Fruit fly (Drosophila melanogaster) whole organism, adult: ENCODE measurements around the gene aru.

Experiments used
- CG12768 ChIP-seq: fragments of 200-800 bp; sonication (Bioruptor generic); optimal IDR thresholded peaks from 2 replicates; lab custom pipeline; 2017; ENCODE audit warnings: missing biosample characterization, missing genetic modification characterization, mild to moderate bottlenecking, moderate library complexity, missing genetic modification reagents
- CG5204 ChIP-seq: fragments of 200-800 bp; sonication (Bioruptor generic); optimal IDR thresholded peaks from 2 replicates; lab custom pipeline; 2016; ENCODE audit warnings: missing biosample characterization, missing genetic modification characterization
- Crg-1 ChIP-seq: fragments of 200-800 bp; sonication (Bioruptor generic); optimal IDR thresholded peaks from 2 replicates; lab custom pipeline; 2016; ENCODE audit warnings: missing biosample characterization, missing genetic modification characterization
- ovo ChIP-seq: fragments of 200-800 bp; sonication (Bioruptor generic); optimal IDR thresholded peaks from 2 replicates; lab custom pipeline; 2016; ENCODE audit warnings: missing biosample characterization, missing genetic modification characterization

DNA sequence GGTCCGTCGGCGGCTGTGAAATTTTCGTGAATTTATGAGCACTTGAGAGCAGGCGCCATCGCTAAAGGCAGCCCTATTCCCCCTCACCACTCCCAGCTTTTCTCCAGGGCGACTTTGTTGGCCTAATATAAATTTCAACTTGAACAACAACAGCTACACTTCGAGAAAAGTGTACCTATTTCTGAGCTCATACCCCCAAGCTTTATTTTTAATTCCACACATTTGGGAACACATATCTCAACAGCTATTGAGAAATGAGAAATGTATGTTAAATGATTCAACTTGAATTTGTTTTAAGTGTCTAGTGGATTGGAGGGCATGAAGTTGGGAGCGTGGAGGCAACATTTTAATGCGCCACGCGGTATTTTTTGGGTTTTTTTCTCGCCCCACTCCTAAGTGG is 18.6 kb upstream of the aru start:
- no peak for TF ChIP-seq CG5204 (GFP tag; lab: Kevin White, UChicago)
- TF ChIP-seq Crg-1 (GFP tag; lab: Kevin White, UChicago): no peak
- no peak for TF ChIP-seq CG12768 (GFP tag; lab: Kevin White, UChicago)
- no peak for TF ChIP-seq ovo (GFP tag; lab: Kevin White, UChicago)
